Fruit fly (Drosophila melanogaster) whole organism, embryonic: Measurements from ENCODE around the gene CG7536.

Source experiments
- CG14050 ChIP-seq: fragments of 200-800 bp; sonication (Bioruptor generic); IDR thresholded peaks from 3 replicates; pipeline ENCODE4 v1.3.6; 2022; ENCODE audit warnings: missing biosample characterization, missing genetic modification characterization
- CG15514 ChIP-seq: fragments of 200-800 bp; sonication (Bioruptor generic); optimal IDR thresholded peaks from 3 replicates; lab custom pipeline; 2017; ENCODE audit warnings: missing biosample characterization, missing genetic modification characterization, mild to moderate bottlenecking, moderate library complexity, missing genetic modification reagents
- CG2202 ChIP-seq: fragments of 200-800 bp; sonication (Bioruptor generic); optimal IDR thresholded peaks from 2 replicates; lab custom pipeline; 2018; ENCODE audit warnings: missing biosample characterization, mild to moderate bottlenecking, missing genetic modification characterization
- CG4707 ChIP-seq: fragments of 200-800 bp; sonication (Bioruptor generic); optimal IDR thresholded peaks from 2 replicates; lab custom pipeline; 2018; ENCODE audit warnings: missing biosample characterization, mild to moderate bottlenecking, missing genetic modification characterization, moderate library complexity
- CG6654 ChIP-seq: fragments of 200-800 bp; sonication (Bioruptor generic); optimal IDR thresholded peaks from 2 replicates; lab custom pipeline; 2017; ENCODE audit warnings: missing biosample characterization, mild to moderate bottlenecking, missing genetic modification characterization
- CG8089 ChIP-seq: fragments of 200-800 bp; sonication (Bioruptor generic); optimal IDR thresholded peaks from 3 replicates; lab custom pipeline; 2016; ENCODE audit warnings: missing biosample characterization, missing genetic modification characterization
- CG8388 ChIP-seq: fragments of 200-800 bp; sonication (Bioruptor generic); optimal IDR thresholded peaks from 2 replicates; lab custom pipeline; 2019; ENCODE audit warnings: missing biosample characterization, mild to moderate bottlenecking, missing genetic modification characterization, moderate library complexity
- MTF-1 ChIP-seq: fragments of 200-800 bp; sonication (Bioruptor generic); optimal IDR thresholded peaks from 2 replicates; lab custom pipeline; 2018; ENCODE audit warnings: missing biosample characterization, mild to moderate bottlenecking, missing genetic modification characterization, borderline replicate concordance
- Nf-YC ChIP-seq: fragments of 200-800 bp; optimal IDR thresholded peaks from 3 replicates; lab custom pipeline; 2019; ENCODE audit warnings: missing biosample characterization, mild to moderate bottlenecking, missing genetic modification characterization, moderate library complexity
- ind ChIP-seq: fragments of 200-800 bp; sonication (Bioruptor generic); optimal IDR thresholded peaks from 3 replicates; lab custom pipeline; 2016; ENCODE audit warnings: missing biosample characterization, missing genetic modification characterization
- p53 ChIP-seq: fragments of 200-800 bp; sonication (Bioruptor generic); optimal IDR thresholded peaks from 2 replicates; lab custom pipeline; 2016; ENCODE audit warnings: missing biosample characterization, missing genetic modification characterization
- tgo ChIP-seq: fragments of 200-800 bp; sonication (Bioruptor generic); IDR thresholded peaks from 3 replicates; pipeline ENCODE4 v1.3.6; 2022; ENCODE audit warnings: missing biosample characterization, missing genetic modification characterization
- tll ChIP-seq, 2 experiments: fragments of 200-800 bp in 1 of 2; fragments of >200 bp in 1 of 2; sonication (Bioruptor generic) in 1 of 2; optimal IDR thresholded peaks; 2 replicates each; lab custom pipeline; 2017 to 2019; ENCODE audit warnings: missing biosample characterization in 2 of 2, missing genetic modification characterization in 2 of 2, mild to moderate bottlenecking in 1 of 2, moderate library complexity in 1 of 2
- zf30C ChIP-seq: fragments of 200-800 bp; sonication (Bioruptor generic); optimal IDR thresholded peaks from 3 replicates; lab custom pipeline; 2018; ENCODE audit warnings: missing biosample characterization, mild to moderate bottlenecking, missing genetic modification characterization

dm6 chrX:18064183-18064582, 24.1 kb downstream of the CG7536 start, which contains the start of gene Dhc16F:
- no peak for TF ChIP-seq CG15514 (GFP tag; lab: Kevin White, UChicago)
- no peak for TF ChIP-seq p53 (GFP tag; lab: Kevin White, UChicago)
- TF ChIP-seq CG8388 (GFP tag; lab: Kevin White, UChicago): no peak
- no peak for TF ChIP-seq ind (GFP tag; lab: Kevin White, UChicago)
- no peak for TF ChIP-seq tll (GFP tag; optimal IDR thresholded peaks at IDR 0.05; lab: Kevin White, UChicago)
- TF ChIP-seq MTF-1 (GFP tag; lab: Kevin White, UChicago): no peak
- no peak for TF ChIP-seq CG8089 (GFP tag; lab: Kevin White, UChicago)
- no peak for TF ChIP-seq Nf-YC (tag; lab: Kevin White, UChicago)
- TF ChIP-seq CG14050 (GFP tag; lab: Robert Waterston, UW): no peak
- no peak for TF ChIP-seq CG2202 (tag; lab: Kevin White, UChicago)
- no peak for TF ChIP-seq CG4707 (GFP tag; lab: Kevin White, UChicago)
- TF ChIP-seq zf30C: no peak
- no peak for TF ChIP-seq tgo (GFP tag; lab: Robert Waterston, UW)
- TF ChIP-seq CG6654 (GFP tag; lab: Kevin White, UChicago): no peak
